Worm (Caenorhabditis elegans) whole organism, young adult: ENCODE measurements around the gene Y49E10.21.
A peak's percentile ranks its signal among the peaks of the same experiment; 100 is the strongest.

ENCODE experiments used
- B0019.2 ChIP-seq: fragments of 200-800 bp; sonication (Bioruptor generic); conservative IDR thresholded peaks from 2 replicates; pipeline ENCODE4 v1.3.6; 2022; ENCODE audit warnings: missing genetic modification reagents, missing genetic modification characterization, missing compliant biosample characterization
- B0261.1 ChIP-seq: sonication (generic microtip); optimal IDR thresholded peaks from 2 replicates; lab custom pipeline; 2016; ENCODE audit warnings: mild to moderate bottlenecking, missing genetic modification characterization, moderate library complexity, missing compliant biosample characterization
- F10E7.11 ChIP-seq: sonication (generic microtip); optimal IDR thresholded peaks from 2 replicates; lab custom pipeline; 2017; ENCODE audit warnings: mild to moderate bottlenecking, missing genetic modification characterization, moderate library complexity, missing compliant biosample characterization
- T26A5.8 ChIP-seq: sonication (generic microtip); optimal IDR thresholded peaks from 2 replicates; lab custom pipeline; 2016; ENCODE audit warnings: missing genetic modification characterization, missing compliant biosample characterization
- aptf-3 ChIP-seq: fragments of 200-800 bp; sonication (Bioruptor generic); IDR thresholded peaks from 2 replicates; pipeline ENCODE4 v1.3.6; 2022; ENCODE audit warnings: missing genetic modification characterization, missing compliant biosample characterization
- athp-1 ChIP-seq: sonication (generic microtip); optimal IDR thresholded peaks from 2 replicates; lab custom pipeline; 2017; ENCODE audit warnings: mild to moderate bottlenecking, missing genetic modification characterization, missing compliant biosample characterization
- dpff-1 ChIP-seq: sonication (generic microtip); optimal IDR thresholded peaks from 2 replicates; lab custom pipeline; 2017; ENCODE audit warnings: mild to moderate bottlenecking, missing genetic modification characterization, missing compliant biosample characterization
- gei-17 ChIP-seq: fragments of 200-800 bp; sonication (Bioruptor generic); optimal IDR thresholded peaks from 2 replicates; lab custom pipeline; 2018; ENCODE audit warnings: mild to moderate bottlenecking, missing genetic modification characterization, missing compliant biosample characterization
- lsy-27 ChIP-seq: sonication (generic microtip); optimal IDR thresholded peaks from 2 replicates; lab custom pipeline; 2017; ENCODE audit warnings: missing genetic modification characterization, mild to moderate bottlenecking, missing compliant biosample characterization, antibody characterized with exemption, missing genotype, borderline replicate concordance; ENCODE audit not compliant: insufficient read depth
- nfya-1 ChIP-seq: sonication (generic microtip); optimal IDR thresholded peaks from 2 replicates; lab custom pipeline; 2017; ENCODE audit warnings: antibody characterized with exemption, missing compliant biosample characterization, missing genetic modification characterization, borderline replicate concordance; ENCODE audit not compliant: insufficient read depth
- somi-1 ChIP-seq: fragments of 200-800 bp; sonication (Bioruptor generic); optimal IDR thresholded peaks from 2 replicates; lab custom pipeline; 2018; ENCODE audit warnings: mild to moderate bottlenecking, missing genetic modification characterization, missing compliant biosample characterization
- unc-130 ChIP-seq: sonication (generic microtip); optimal IDR thresholded peaks from 2 replicates; lab custom pipeline; 2016; ENCODE audit warnings: missing genetic modification reagents, missing genetic modification characterization, missing compliant biosample characterization
- ztf-22 ChIP-seq: fragments of 200-800 bp; sonication (Bioruptor generic); optimal IDR thresholded peaks from 2 replicates; lab custom pipeline; 2018; ENCODE audit warnings: mild to moderate bottlenecking, missing genetic modification characterization, moderate library complexity, missing compliant biosample characterization

ce11 chrIII:12456801-12457647 lies at the start of gene Y49E10.21, which contains the start of gene scav-3:
- TF ChIP-seq athp-1 (peak; percentile 24), unc-130 (no peak), gei-17 (no peak), aptf-3 (GFP tag; lab: Robert Waterston, UW) (no peak), T26A5.8 (tag; lab: Kevin White, UChicago) (no peak), dpff-1 (tag; lab: Kevin White, UChicago) (no peak), nfya-1 (tag; lab: Kevin White, UChicago) (no peak), B0019.2 (GFP tag; lab: Robert Waterston, UW) (no peak), lsy-27 (tag; lab: Kevin White, UChicago) (no peak), B0261.1 (no peak), ztf-22 (GFP tag; lab: Kevin White, UChicago) (no peak), F10E7.11 (tag; lab: Kevin White, UChicago) (no peak), somi-1 (GFP tag; lab: Kevin White, UChicago) (no peak)
